Worm (Caenorhabditis elegans) whole organism, late embryonic: ENCODE measurements around the gene maoc-1.

Source experiments
- ama-1 ChIP-seq: fragments of 150-350 bp; optimal IDR thresholded peaks from 2 replicates; lab custom pipeline; 2014
- ceh-19 ChIP-seq: fragments of 200-800 bp; sonication (Bioruptor generic); optimal IDR thresholded peaks from 2 replicates; lab custom pipeline; 2018; ENCODE audit warnings: mild to moderate bottlenecking, missing genetic modification characterization, missing compliant biosample characterization
- ceh-45 ChIP-seq: fragments of 200-800 bp; sonication (Bioruptor generic); IDR thresholded peaks from 2 replicates; pipeline ENCODE4 v1.3.6; 2022; ENCODE audit warnings: missing genetic modification reagents, missing genetic modification characterization, missing compliant biosample characterization
- ceh-9 ChIP-seq: sonication (generic microtip); optimal IDR thresholded peaks from 2 replicates; lab custom pipeline; 2016; ENCODE audit warnings: mild to moderate bottlenecking, missing genetic modification characterization, inconsistent platforms, missing compliant biosample characterization
- elt-2 ChIP-seq: sonication (generic microtip); optimal IDR thresholded peaks from 2 replicates; lab custom pipeline; 2016; ENCODE audit warnings: missing genetic modification reagents, missing genetic modification characterization, missing compliant biosample characterization
- ets-4 ChIP-seq: sonication (generic microtip); optimal IDR thresholded peaks from 2 replicates; lab custom pipeline; 2016; ENCODE audit warnings: missing genetic modification characterization, missing compliant biosample characterization
- hlh-15 ChIP-seq: sonication (generic microtip); optimal IDR thresholded peaks from 2 replicates; lab custom pipeline; 2016; ENCODE audit warnings: missing genetic modification characterization, missing compliant biosample characterization
- nhr-11 ChIP-seq: fragments of 150-350 bp; optimal IDR thresholded peaks from 2 replicates; lab custom pipeline; 2014; ENCODE audit warnings: missing biosample characterization, missing genetic modification characterization
- pha-4 ChIP-seq: fragments of 150-350 bp; optimal IDR thresholded peaks from 2 replicates; lab custom pipeline; 2018; ENCODE audit warnings: missing biosample characterization, missing genetic modification reagents, missing genetic modification characterization
- pqm-1 ChIP-seq: sonication (generic microtip); optimal IDR thresholded peaks from 2 replicates; lab custom pipeline; 2016; ENCODE audit warnings: missing genetic modification characterization, missing compliant biosample characterization
- sox-2 ChIP-seq: fragments of 200-800 bp; sonication (Bioruptor generic); IDR thresholded peaks from 2 replicates; pipeline ENCODE4 v1.3.6; 2022; ENCODE audit warnings: missing genetic modification reagents, missing genetic modification characterization, missing compliant biosample characterization
- tbx-2 ChIP-seq: sonication (generic microtip); optimal IDR thresholded peaks from 2 replicates; lab custom pipeline; 2016; ENCODE audit warnings: missing genetic modification characterization, missing compliant biosample characterization
- tbx-7 ChIP-seq: sonication (generic microtip); optimal IDR thresholded peaks from 2 replicates; lab custom pipeline; 2016; ENCODE audit warnings: missing genotype, missing genetic modification characterization, missing compliant biosample characterization

- TF ChIP-seq pha-4 (tag; lab: Kevin White, UChicago) (no peak), elt-2 (tag; lab: Kevin White, UChicago) (no peak), ceh-19 (GFP tag; lab: Kevin White, UChicago) (no peak), tbx-7 (tag; lab: Kevin White, UChicago) (no peak), ets-4 (tag; lab: Kevin White, UChicago) (no peak), nhr-11 (tag; lab: Kevin White, UChicago) (no peak), pqm-1 (tag; lab: Kevin White, UChicago) (no peak), ceh-9 (tag; lab: Kevin White, UChicago) (no peak), ceh-45 (GFP tag; lab: Robert Waterston, UW) (no peak), tbx-2 (tag; lab: Kevin White, UChicago) (no peak), sox-2 (GFP tag; lab: Robert Waterston, UW) (no peak), hlh-15 (no peak), ama-1 (lab: Kevin White, UChicago) (no peak)
Measured at ce11 chrII:7217047-7217446, 21.0 kb downstream of the maoc-1 start, which contains the start of gene E04F6.10.
